Worm (Caenorhabditis elegans): ENCODE data around the gene agt-2.

agt-2 gene

ce11 chrII:5353642-5354041 lies 20.0 kb downstream of the agt-2 start (continued):
- TF ChIP-seq F39B2.1 (GFP tag; IDR thresholded peaks at IDR 0.05), result no peak
- no peak for TF ChIP-seq ztf-3 (GFP tag; optimal IDR thresholded peaks at IDR 0.05)
- peak; percentile 46 for TF ChIP-seq ztf-18 (tag; optimal IDR thresholded peaks at IDR 0.05)
- TF ChIP-seq lin-54 (GFP tag; optimal IDR thresholded peaks at IDR 0.05), result peak; percentile 71
- TF ChIP-seq efl-1 (GFP tag; optimal IDR thresholded peaks at IDR 0.05), result no peak
- peak; percentile 80 to 84 for TF ChIP-seq rec-8 (tag; optimal IDR thresholded peaks at IDR 0.05)
- peak; percentile 48 for TF ChIP-seq hmg-1.2 (GFP tag; IDR thresholded peaks at IDR 0.05)
- peak; percentile 9 for TF ChIP-seq lin-40 (tag; optimal IDR thresholded peaks at IDR 0.05)
- no peak for TF ChIP-seq ceh-91 (GFP tag; IDR thresholded peaks at IDR 0.05)
- no peak for TF ChIP-seq nhr-80 (tag; optimal IDR thresholded peaks at IDR 0.05)
- no peak for TF ChIP-seq mel-28 (tag; optimal IDR thresholded peaks at IDR 0.05; ENCODE audit: borderline replicate concordance)
- TF ChIP-seq unc-130 (GFP tag; optimal IDR thresholded peaks at IDR 0.05), result peak; percentile 40
- peak; percentile 9 for TF ChIP-seq ceh-27 (GFP tag; optimal IDR thresholded peaks at IDR 0.05)
- peak; percentile 8 for TF ChIP-seq snpc-4 (GFP tag; optimal IDR thresholded peaks at IDR 0.05)
- TF ChIP-seq snpc-4 (tag; optimal IDR thresholded peaks at IDR 0.05), result peak in 3 of 4 experiments; percentile 38 to 52 (median 49)
- TF ChIP-seq zim-3 (tag; optimal IDR thresholded peaks at IDR 0.05), result peak; percentile 90
- no peak for TF ChIP-seq ets-4 (GFP tag; optimal IDR thresholded peaks at IDR 0.05)
- peak; percentile 77 for TF ChIP-seq pbrm-1 (GFP tag; IDR thresholded peaks at IDR 0.05)
- TF ChIP-seq F37B4.10 (GFP tag; IDR thresholded peaks at IDR 0.05), result 0 out of 2 replicates have a peak, but pooled peaks have one; percentile 66
- TF ChIP-seq die-1 (tag; optimal IDR thresholded peaks at IDR 0.05), result peak; percentile 88
- peak; percentile 60 for TF ChIP-seq F49E8.2 (tag; optimal IDR thresholded peaks at IDR 0.05; ENCODE audit: insufficient read depth)
- peak; percentile 43 for TF ChIP-seq nhr-179 (tag; optimal IDR thresholded peaks at IDR 0.05)
- peak; percentile 95 for TF ChIP-seq F10E7.11 (tag; optimal IDR thresholded peaks at IDR 0.05)
- no peak for TF ChIP-seq bed-1 (GFP tag; IDR thresholded peaks at IDR 0.05)
- TF ChIP-seq egrh-3 (GFP tag; IDR thresholded peaks at IDR 0.05), result no peak
- no peak for TF ChIP-seq K11D2.4 (GFP tag; IDR thresholded peaks at IDR 0.05)
- peak; percentile 71; the same call in 1 of the 2 replicates for TF ChIP-seq Y53G8AR.9 (GFP tag; conservative IDR thresholded peaks at IDR 0.05)
- no peak for TF ChIP-seq lsy-27 (tag; optimal IDR thresholded peaks at IDR 0.05; ENCODE audit: borderline replicate concordance, insufficient read depth)
- TF ChIP-seq somi-1 (GFP tag; optimal IDR thresholded peaks at IDR 0.05), result peak; percentile 28
- peak; percentile 65 for TF ChIP-seq ceh-100 (GFP tag; IDR thresholded peaks at IDR 0.05)
- no peak for TF ChIP-seq lag-1 (GFP tag; IDR thresholded peaks at IDR 0.05)
- TF ChIP-seq dpff-1 (tag; optimal IDR thresholded peaks at IDR 0.05), result peak; percentile 84
- peak; percentile 78 for TF ChIP-seq T26A5.8 (tag; optimal IDR thresholded peaks at IDR 0.05)
- TF ChIP-seq snpc-1.3 (tag; optimal IDR thresholded peaks at IDR 0.05; ENCODE audit: insufficient read depth), result peak; percentile 68
- no peak for TF ChIP-seq bed-2 (GFP tag; IDR thresholded peaks at IDR 0.05)
- TF ChIP-seq cebp-1 (GFP tag; IDR thresholded peaks at IDR 0.05), result peak; percentile 39; the same call in 1 of the 2 replicates
- peak; percentile 66 for TF ChIP-seq cebp-1 (tag; optimal IDR thresholded peaks at IDR 0.05)
- TF ChIP-seq hsf-1 (GFP tag; IDR thresholded peaks at IDR 0.05), result peak; percentile 64
- peak; percentile 24 for TF ChIP-seq xnd-1 (tag; optimal IDR thresholded peaks at IDR 0.05)
- no peak for TF ChIP-seq sdz-38 (tag; optimal IDR thresholded peaks at IDR 0.05)
- no peak for TF ChIP-seq attf-3 (GFP tag; conservative IDR thresholded peaks at IDR 0.05)
- no peak for TF ChIP-seq zfh-2 (GFP tag; conservative IDR thresholded peaks at IDR 0.05)
- TF ChIP-seq fkh-3 (tag; optimal IDR thresholded peaks at IDR 0.05), result peak; percentile 89
- no peak for TF ChIP-seq sptf-2 (GFP tag; optimal IDR thresholded peaks at IDR 0.05)
- no peak for TF ChIP-seq rcor-1 (GFP tag; IDR thresholded peaks at IDR 0.05)
- no peak for TF ChIP-seq let-526 (GFP tag; IDR thresholded peaks at IDR 0.05)
- TF ChIP-seq madf-6 (GFP tag; IDR thresholded peaks at IDR 0.05), result peak; percentile 72
- no peak for TF ChIP-seq tbx-9 (tag; optimal IDR thresholded peaks at IDR 0.05; ENCODE audit: borderline replicate concordance)
- no peak for TF ChIP-seq B0019.2 (GFP tag; conservative IDR thresholded peaks at IDR 0.05)

All from whole organism, young adult.